Fruit fly (Drosophila melanogaster) whole organism, prepupa: ENCODE results near the gene CG42266.

Experiments used
- CG11762 ChIP-seq: fragments of 200-800 bp; sonication (Bioruptor generic); optimal IDR thresholded peaks from 3 replicates; lab custom pipeline; 2016; ENCODE audit warnings: missing biosample characterization, missing genetic modification characterization; ENCODE audit not compliant: insufficient read depth
- CG6854 ChIP-seq: fragments of 200-800 bp; sonication (Bioruptor generic); optimal IDR thresholded peaks from 2 replicates; lab custom pipeline; 2017; ENCODE audit warnings: missing biosample characterization, mild to moderate bottlenecking, missing genetic modification characterization
- CG9139 ChIP-seq: fragments of 200-800 bp; sonication (Bioruptor generic); optimal IDR thresholded peaks from 3 replicates; lab custom pipeline; 2017; ENCODE audit warnings: missing biosample characterization, mild to moderate bottlenecking, missing genetic modification characterization
- Smox ChIP-seq: fragments of 200-800 bp; sonication (Bioruptor generic); optimal IDR thresholded peaks from 3 replicates; lab custom pipeline; 2016; ENCODE audit warnings: missing biosample characterization, missing genetic modification characterization
- Sox102F ChIP-seq: fragments of 200-800 bp; sonication (Bioruptor generic); optimal IDR thresholded peaks from 2 replicates; lab custom pipeline; 2016; ENCODE audit warnings: missing biosample characterization, mild to moderate bottlenecking, missing genetic modification characterization
- net ChIP-seq: fragments of 200-800 bp; sonication (Bioruptor generic); optimal IDR thresholded peaks from 3 replicates; lab custom pipeline; 2016; ENCODE audit warnings: missing biosample characterization, missing genetic modification characterization
- spab ChIP-seq: fragments of 200-800 bp; sonication (Bioruptor generic); optimal IDR thresholded peaks from 2 replicates; lab custom pipeline; 2017; ENCODE audit warnings: missing biosample characterization, mild to moderate bottlenecking, missing genetic modification characterization, missing genetic modification reagents

DNA sequence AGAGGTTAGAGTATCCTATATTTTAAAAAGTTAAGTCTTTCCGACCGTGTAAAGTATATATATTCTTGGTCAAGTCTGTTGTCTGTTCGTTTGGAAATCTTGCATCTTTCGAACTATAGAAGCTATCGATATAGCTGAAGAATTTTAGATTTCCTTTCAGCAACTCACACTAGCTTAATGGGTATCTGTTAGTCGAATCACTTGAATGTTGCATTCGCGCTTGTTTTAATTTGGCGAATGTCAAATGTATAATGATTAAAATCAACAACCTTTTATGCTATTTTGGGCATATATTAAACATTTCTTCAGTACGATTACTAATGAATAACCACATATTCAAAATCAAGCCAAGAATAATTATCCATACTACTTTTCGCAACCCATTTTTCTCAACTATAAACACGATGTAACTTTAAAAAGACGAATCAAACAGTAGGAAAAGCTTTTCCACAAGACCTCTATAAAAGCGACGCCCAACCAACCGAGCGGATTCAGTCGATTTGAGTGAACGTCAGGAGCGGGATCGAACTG lies 46.4 kb downstream of the CG42266 start, which contains the start of gene Cyp303a1:
- TF ChIP-seq net (no peak), CG9139 (no peak), Smox (GFP tag; lab: Kevin White, UChicago) (no peak), CG11762 (no peak), CG6854 (GFP tag; lab: Kevin White, UChicago) (no peak), Sox102F (no peak), spab (no peak)
